Worm (Caenorhabditis elegans) whole organism, young adult: Measurements from ENCODE around the gene F26C11.4.

Experiments
- B0019.2 ChIP-seq: fragments of 200-800 bp; sonication (Bioruptor generic); conservative IDR thresholded peaks from 2 replicates; pipeline ENCODE4 v1.3.6; 2022; ENCODE audit warnings: missing genetic modification reagents, missing genetic modification characterization, missing compliant biosample characterization
- B0035.1 ChIP-seq: sonication (generic microtip); optimal IDR thresholded peaks from 2 replicates; lab custom pipeline; 2016; ENCODE audit warnings: missing genetic modification characterization, mild to moderate bottlenecking, missing compliant biosample characterization, missing genotype, missing genetic modification reagents
- C06A6.2 ChIP-seq: fragments of 200-800 bp; sonication (Bioruptor generic); conservative IDR thresholded peaks from 2 replicates; pipeline ENCODE4 v1.3.6; 2022; ENCODE audit warnings: missing genetic modification characterization, missing compliant biosample characterization
- C17E4.6 ChIP-seq: fragments of 200-800 bp; sonication (Bioruptor generic); IDR thresholded peaks from 2 replicates; pipeline ENCODE4 v1.3.6; 2022; ENCODE audit warnings: missing genetic modification reagents, missing genetic modification characterization, missing compliant biosample characterization
- F33H1.4 ChIP-seq: fragments of 200-800 bp; sonication (Bioruptor generic); IDR thresholded peaks from 2 replicates; pipeline ENCODE4 v1.3.6; 2022; ENCODE audit warnings: missing genetic modification reagents, missing genetic modification characterization, missing compliant biosample characterization
- F37B4.10 ChIP-seq: fragments of 200-800 bp; sonication (Bioruptor generic); IDR thresholded peaks from 2 replicates; pipeline ENCODE4 v1.3.6; 2022; ENCODE audit warnings: missing genetic modification characterization, missing compliant biosample characterization
- F52B5.7 ChIP-seq: sonication (generic microtip); optimal IDR thresholded peaks from 2 replicates; lab custom pipeline; 2016; ENCODE audit warnings: mild to moderate bottlenecking, missing genetic modification characterization, missing compliant biosample characterization
- F55B11.4 ChIP-seq: sonication (generic microtip); optimal IDR thresholded peaks from 2 replicates; lab custom pipeline; 2016; ENCODE audit warnings: missing compliant biosample characterization, missing genetic modification characterization, borderline replicate concordance; ENCODE audit not compliant: insufficient read depth
- F57A8.1 ChIP-seq: fragments of 200-800 bp; sonication (Bioruptor generic); optimal IDR thresholded peaks from 2 replicates; lab custom pipeline; 2018; ENCODE audit warnings: mild to moderate bottlenecking, missing genetic modification characterization, moderate library complexity, missing compliant biosample characterization
- K12H6.12 ChIP-seq: fragments of 200-800 bp; sonication (Bioruptor generic); optimal IDR thresholded peaks from 2 replicates; lab custom pipeline; 2018; ENCODE audit warnings: mild to moderate bottlenecking, missing genetic modification characterization, missing compliant biosample characterization
- Y56A3A.18 ChIP-seq: fragments of 200-800 bp; sonication (Bioruptor generic); IDR thresholded peaks from 2 replicates; pipeline ENCODE4 v1.3.6; 2022; ENCODE audit warnings: missing genetic modification reagents, missing genetic modification characterization, missing compliant biosample characterization
- Y79H2A.3 ChIP-seq: fragments of 200-800 bp; sonication (Bioruptor generic); conservative IDR thresholded peaks from 2 replicates; pipeline ENCODE4 v1.3.6; 2022; ENCODE audit warnings: missing genetic modification reagents, missing genetic modification characterization, missing compliant biosample characterization
- Y95B8A.8 ChIP-seq: fragments of 200-800 bp; sonication (Bioruptor generic); IDR thresholded peaks from 2 replicates; pipeline ENCODE4 v1.3.6; 2022; ENCODE audit warnings: missing genetic modification reagents, missing genetic modification characterization, missing compliant biosample characterization
- ZK185.1 ChIP-seq: sonication (generic microtip); optimal IDR thresholded peaks from 2 replicates; lab custom pipeline; 2016; ENCODE audit warnings: mild to moderate bottlenecking, missing genetic modification characterization, missing compliant biosample characterization; ENCODE audit not compliant: poor library complexity, severe bottlenecking
- aptf-3 ChIP-seq: fragments of 200-800 bp; sonication (Bioruptor generic); IDR thresholded peaks from 2 replicates; pipeline ENCODE4 v1.3.6; 2022; ENCODE audit warnings: missing genetic modification characterization, missing compliant biosample characterization
- atf-7 ChIP-seq: sonication (generic microtip); optimal IDR thresholded peaks from 2 replicates; lab custom pipeline; 2017; ENCODE audit warnings: mild to moderate bottlenecking, missing genetic modification characterization, missing compliant biosample characterization
- athp-1 ChIP-seq: sonication (generic microtip); optimal IDR thresholded peaks from 2 replicates; lab custom pipeline; 2017; ENCODE audit warnings: mild to moderate bottlenecking, missing genetic modification characterization, missing compliant biosample characterization
- attf-5 ChIP-seq: fragments of 200-800 bp; sonication (Bioruptor generic); optimal IDR thresholded peaks from 2 replicates; lab custom pipeline; 2018; ENCODE audit warnings: mild to moderate bottlenecking, missing genetic modification characterization, missing compliant biosample characterization
- bed-2 ChIP-seq: fragments of 200-800 bp; sonication (Bioruptor generic); IDR thresholded peaks from 2 replicates; pipeline ENCODE4 v1.3.6; 2022; ENCODE audit warnings: missing genetic modification reagents, missing genetic modification characterization, missing compliant biosample characterization
- ceh-100 ChIP-seq: fragments of 200-800 bp; sonication (Bioruptor generic); IDR thresholded peaks from 2 replicates; pipeline ENCODE4 v1.3.6; 2022; ENCODE audit warnings: missing genetic modification reagents, missing genetic modification characterization, missing compliant biosample characterization
- chd-7 ChIP-seq: sonication (generic microtip); optimal IDR thresholded peaks from 2 replicates; lab custom pipeline; 2016; ENCODE audit warnings: mild to moderate bottlenecking, missing genetic modification characterization, moderate library complexity, missing compliant biosample characterization
- dox-1 ChIP-seq: fragments of 200-800 bp; sonication (Bioruptor generic); IDR thresholded peaks from 2 replicates; pipeline ENCODE4 v1.3.6; 2022; ENCODE audit warnings: missing genetic modification reagents, missing genetic modification characterization, missing compliant biosample characterization
- dpff-1 ChIP-seq: sonication (generic microtip); optimal IDR thresholded peaks from 2 replicates; lab custom pipeline; 2017; ENCODE audit warnings: mild to moderate bottlenecking, missing genetic modification characterization, missing compliant biosample characterization
- egl-44 ChIP-seq: fragments of 200-800 bp; sonication (Bioruptor generic); IDR thresholded peaks from 2 replicates; pipeline ENCODE4 v1.3.6; 2022; ENCODE audit warnings: missing genetic modification reagents, missing genetic modification characterization, missing compliant biosample characterization
- fkh-3 ChIP-seq: sonication (generic microtip); optimal IDR thresholded peaks from 2 replicates; lab custom pipeline; 2016; ENCODE audit warnings: mild to moderate bottlenecking, missing genetic modification characterization, missing compliant biosample characterization
- gei-17 ChIP-seq: fragments of 200-800 bp; sonication (Bioruptor generic); optimal IDR thresholded peaks from 2 replicates; lab custom pipeline; 2018; ENCODE audit warnings: mild to moderate bottlenecking, missing genetic modification characterization, missing compliant biosample characterization
- hlh-12 ChIP-seq: sonication (generic microtip); optimal IDR thresholded peaks from 2 replicates; lab custom pipeline; 2016; ENCODE audit warnings: missing genetic modification characterization, missing compliant biosample characterization
- hlh-26 ChIP-seq: fragments of 200-800 bp; sonication (Bioruptor generic); conservative IDR thresholded peaks from 2 replicates; pipeline ENCODE4 v1.3.6; 2022; ENCODE audit warnings: missing genetic modification reagents, missing genetic modification characterization, missing compliant biosample characterization
- hmg-20 ChIP-seq: fragments of 200-800 bp; sonication (Bioruptor generic); IDR thresholded peaks from 2 replicates; pipeline ENCODE4 v1.3.6; 2022; ENCODE audit warnings: missing genetic modification reagents, missing genetic modification characterization, missing compliant biosample characterization
- hsf-1 ChIP-seq: fragments of 200-800 bp; sonication (Bioruptor generic); IDR thresholded peaks from 2 replicates; pipeline ENCODE4 v1.3.6; 2022; ENCODE audit warnings: missing genetic modification reagents, missing genetic modification characterization, missing compliant biosample characterization
- lin-54 ChIP-seq: fragments of 200-800 bp; sonication (Bioruptor generic); optimal IDR thresholded peaks from 2 replicates; lab custom pipeline; 2018; ENCODE audit warnings: mild to moderate bottlenecking, missing genetic modification characterization, missing compliant biosample characterization
- lir-1 ChIP-seq: fragments of 200-800 bp; sonication (Bioruptor generic); conservative IDR thresholded peaks from 2 replicates; pipeline ENCODE4 v1.3.6; 2022; ENCODE audit warnings: missing genetic modification reagents, missing genetic modification characterization, missing compliant biosample characterization
- nfya-1 ChIP-seq: sonication (generic microtip); optimal IDR thresholded peaks from 2 replicates; lab custom pipeline; 2017; ENCODE audit warnings: antibody characterized with exemption, missing compliant biosample characterization, missing genetic modification characterization, borderline replicate concordance; ENCODE audit not compliant: insufficient read depth
- nfya-2 ChIP-seq: fragments of 200-800 bp; sonication (Bioruptor generic); IDR thresholded peaks from 2 replicates; pipeline ENCODE4 v1.3.6; 2022; ENCODE audit warnings: missing genetic modification reagents, missing genetic modification characterization, missing compliant biosample characterization
- nfyb-1 ChIP-seq: fragments of 200-800 bp; sonication (Bioruptor generic); IDR thresholded peaks from 2 replicates; pipeline ENCODE4 v1.3.6; 2022; ENCODE audit warnings: missing genetic modification reagents, missing genetic modification characterization, missing compliant biosample characterization
- nhr-27 ChIP-seq: fragments of 200-800 bp; sonication (Bioruptor generic); optimal IDR thresholded peaks from 2 replicates; lab custom pipeline; 2018; ENCODE audit warnings: mild to moderate bottlenecking, missing genetic modification characterization, moderate library complexity, missing compliant biosample characterization
- nhr-80 ChIP-seq: sonication (generic microtip); optimal IDR thresholded peaks from 2 replicates; lab custom pipeline; 2016; ENCODE audit warnings: missing genetic modification characterization, missing compliant biosample characterization
- rec-8 ChIP-seq, 2 experiments: sonication (generic microtip); optimal IDR thresholded peaks; 2 replicates each; lab custom pipeline; 2016; ENCODE audit warnings: mild to moderate bottlenecking in 2 of 2, missing genetic modification characterization in 2 of 2, missing genetic modification reagents in 2 of 2, missing genotype in 2 of 2, missing biosample characterization in 1 of 2, missing compliant biosample characterization in 1 of 2, moderate library complexity in 1 of 2
- snpc-1.1 ChIP-seq: sonication (generic microtip); optimal IDR thresholded peaks from 2 replicates; lab custom pipeline; 2017; ENCODE audit warnings: missing genetic modification characterization, mild to moderate bottlenecking, missing compliant biosample characterization, antibody characterized with exemption, moderate library complexity, missing genotype, missing genetic modification reagents; ENCODE audit not compliant: insufficient read depth
- snpc-3.4 ChIP-seq: sonication (generic microtip); optimal IDR thresholded peaks from 2 replicates; lab custom pipeline; 2017; ENCODE audit warnings: missing genetic modification characterization, mild to moderate bottlenecking, missing compliant biosample characterization, antibody characterized with exemption, moderate library complexity, missing genotype, missing genetic modification reagents
- unc-62 ChIP-seq: fragments of 150-350 bp; optimal IDR thresholded peaks from 2 replicates; lab custom pipeline; 2014; ENCODE audit warnings: missing biosample characterization, missing genetic modification reagents, missing genetic modification characterization
- xnd-1 ChIP-seq: sonication (generic microtip); optimal IDR thresholded peaks from 2 replicates; lab custom pipeline; 2016; ENCODE audit warnings: missing genotype, missing genetic modification reagents, missing genetic modification characterization, missing compliant biosample characterization
- zfh-2 ChIP-seq: fragments of 200-800 bp; sonication (Bioruptor generic); conservative IDR thresholded peaks from 2 replicates; pipeline ENCODE4 v1.3.6; 2022; ENCODE audit warnings: missing genetic modification reagents, missing genetic modification characterization, missing compliant biosample characterization
- ztf-22 ChIP-seq: fragments of 200-800 bp; sonication (Bioruptor generic); optimal IDR thresholded peaks from 2 replicates; lab custom pipeline; 2018; ENCODE audit warnings: mild to moderate bottlenecking, missing genetic modification characterization, moderate library complexity, missing compliant biosample characterization
- ztf-3 ChIP-seq: fragments of 200-800 bp; sonication (Bioruptor generic); optimal IDR thresholded peaks from 2 replicates; lab custom pipeline; 2018; ENCODE audit warnings: mild to moderate bottlenecking, missing genetic modification characterization, missing compliant biosample characterization

Gene F26C11.4

ce11 chrII:9943837-9944236 is 27.8 kb upstream of the F26C11.4 start, which contains the start of gene flad-1:
Gene flad-1, plus strand, starts transcription at chrII:9944137.
- TF ChIP-seq C06A6.2 (GFP tag; lab: Robert Waterston, UW) (no peak), fkh-3 (tag; lab: Kevin White, UChicago) (no peak), nfyb-1 (GFP tag; lab: Robert Waterston, UW) (no peak), bed-2 (GFP tag; lab: Robert Waterston, UW) (no peak), ztf-22 (GFP tag; lab: Kevin White, UChicago) (no peak), nfya-2 (GFP tag; lab: Robert Waterston, UW) (no peak), F57A8.1 (GFP tag; lab: Kevin White, UChicago) (no peak), Y56A3A.18 (GFP tag; lab: Robert Waterston, UW) (no peak), F55B11.4 (tag; lab: Kevin White, UChicago) (no peak), athp-1 (no peak), chd-7 (tag; lab: Kevin White, UChicago) (peak; percentile 21), F33H1.4 (GFP tag; lab: Robert Waterston, UW) (0 out of 2 replicates have a peak, but pooled peaks have one; percentile 10), lin-54 (GFP tag; lab: Kevin White, UChicago) (no peak), egl-44 (GFP tag; lab: Robert Waterston, UW) (no peak), atf-7 (tag; lab: Kevin White, UChicago) (no peak), snpc-3.4 (tag; lab: Kevin White, UChicago) (peak; percentile 25), ztf-3 (GFP tag; lab: Kevin White, UChicago) (no peak), F52B5.7 (tag; lab: Kevin White, UChicago) (no peak), nhr-27 (no peak), zfh-2 (no peak), hlh-26 (GFP tag; lab: Robert Waterston, UW) (no peak)

- TF ChIP-seq xnd-1 (tag; lab: Kevin White, UChicago) = no peak
- TF ChIP-seq F37B4.10 (GFP tag; lab: Robert Waterston, UW) = no peak
- no peak for TF ChIP-seq nfya-1 (tag; lab: Kevin White, UChicago)
- TF ChIP-seq nfya-2 (GFP tag; lab: Robert Waterston, UW) = no peak
- no peak for TF ChIP-seq hlh-12 (tag; lab: Kevin White, UChicago)
- no peak for TF ChIP-seq aptf-3 (GFP tag; lab: Robert Waterston, UW)
- TF ChIP-seq B0035.1 (tag; lab: Kevin White, UChicago) = no peak
- no peak for TF ChIP-seq Y95B8A.8
- TF ChIP-seq F57A8.1 (GFP tag; lab: Kevin White, UChicago) = no peak
- no peak for TF ChIP-seq lir-1 (GFP tag; lab: Robert Waterston, UW)
- no peak for TF ChIP-seq rec-8 (tag; optimal IDR thresholded peaks at IDR 0.05; lab: Kevin White, UChicago)
These were observed 27.2 kb upstream of the F26C11.4 start for ce11 chrII:9943246-9943645.

- TF ChIP-seq nfya-2 (GFP tag; lab: Robert Waterston, UW) (0 out of 2 replicates have a peak, but pooled peaks have one; percentile 45), Y79H2A.3 (GFP tag; lab: Robert Waterston, UW) (0 out of 2 replicates have a peak, but pooled peaks have one; percentile 9), hmg-20 (GFP tag; lab: Robert Waterston, UW) (no peak), atf-7 (tag; lab: Kevin White, UChicago) (peak; percentile 49), K12H6.12 (tag; lab: Kevin White, UChicago) (peak; percentile 72), nhr-80 (peak; percentile 33), gei-17 (no peak), unc-62 (no peak), dpff-1 (no peak), chd-7 (tag; lab: Kevin White, UChicago) (no peak), B0019.2 (GFP tag; lab: Robert Waterston, UW) (no peak), C17E4.6 (GFP tag; lab: Robert Waterston, UW) (0 out of 2 replicates have a peak, but pooled peaks have one; percentile 36), B0035.1 (tag; lab: Kevin White, UChicago) (peak; percentile 58), attf-5 (GFP tag; lab: Kevin White, UChicago) (peak; percentile 81), hsf-1 (GFP tag; lab: Robert Waterston, UW) (no peak; the same call in 1 of the 2 replicates), ceh-100 (GFP tag; lab: Robert Waterston, UW) (peak; percentile 58), snpc-1.1 (tag; lab: Kevin White, UChicago) (no peak), dox-1 (GFP tag; lab: Robert Waterston, UW) (peak; percentile 72), ZK185.1 (tag; lab: Kevin White, UChicago) (peak; percentile 93)
These were observed 24.4 kb upstream of the F26C11.4 start, which contains the start of gene ufd-3 for ce11 chrII:9940430-9940829. Gene ufd-3, plus strand, starts transcription at chrII:9940753.
